Worm (Caenorhabditis elegans): ENCODE results near the gene vab-7.

Gene vab-7

ce11 chrIII:10930850-10931249 lies 10.7 kb downstream of the vab-7 start, which contains the start of gene M142.5:
TSS of gene M142.5 (plus strand) at chrIII:10931201.
- TF ChIP-seq dpl-1 (GFP tag; optimal IDR thresholded peaks at IDR 0.05) = peak; percentile 26
- no peak for TF ChIP-seq fos-1 (tag; optimal IDR thresholded peaks at IDR 0.05)
- TF ChIP-seq lsy-2 (tag; optimal IDR thresholded peaks at IDR 0.05) = peak in 1 of 2 experiments; percentile 50
- peak; percentile 90 for TF ChIP-seq lin-38 (GFP tag; IDR thresholded peaks at IDR 0.05)
- TF ChIP-seq ztf-11 (tag; optimal IDR thresholded peaks at IDR 0.05) = no peak
- TF ChIP-seq nhr-237 (tag; optimal IDR thresholded peaks at IDR 0.05) = no peak
- no peak for TF ChIP-seq dmd-6 (GFP tag; IDR thresholded peaks at IDR 0.05)
- TF ChIP-seq mes-2 (tag; optimal IDR thresholded peaks at IDR 0.05; ENCODE audit: poor library complexity, severe bottlenecking) = peak; percentile 60
- TF ChIP-seq tag-97 (GFP tag; IDR thresholded peaks at IDR 0.05) = no peak

- no peak for TF ChIP-seq zip-11 (GFP tag; IDR thresholded peaks at IDR 0.05)
- no peak for TF ChIP-seq zag-1 (tag; optimal IDR thresholded peaks at IDR 0.05)
- TF ChIP-seq ces-1 (GFP tag; optimal IDR thresholded peaks at IDR 0.05) = no peak
- TF ChIP-seq nhr-11 (tag; optimal IDR thresholded peaks at IDR 0.05) = no peak
- no peak for TF ChIP-seq Y75B8A.6 (GFP tag; IDR thresholded peaks at IDR 0.05)
- TF ChIP-seq D1046.2 (GFP tag; IDR thresholded peaks at IDR 0.05) = no peak
- no peak for TF ChIP-seq F26F4.8 (GFP tag; conservative IDR thresholded peaks at IDR 0.05)
- no peak for TF ChIP-seq lin-39 (tag; optimal IDR thresholded peaks at IDR 0.05)
- no peak for TF ChIP-seq aly-2 (tag; optimal IDR thresholded peaks at IDR 0.05)
- no peak for TF ChIP-seq hlh-30 (tag; optimal IDR thresholded peaks at IDR 0.05; ENCODE audit: insufficient read depth)
Measured at ce11 chrIII:10933331-10933730, 13.2 kb downstream of the vab-7 start, which contains the start of gene M142.8. TSS of gene M142.8 (plus strand) at chrIII:10933631.

ce11 chrIII:10935944-10936343 lies 15.8 kb downstream of the vab-7 start, which contains the start of gene rle-1:
TSS of gene rle-1 (plus strand) at chrIII:10936244.
- no peak for TF ChIP-seq mdt-29 (GFP tag; IDR thresholded peaks at IDR 0.05)

- peak; percentile 82 for TF ChIP-seq set-16 (GFP tag; IDR thresholded peaks at IDR 0.05)
- TF ChIP-seq nhr-237 (tag; optimal IDR thresholded peaks at IDR 0.05) = no peak
- no peak for TF ChIP-seq nhr-42 (GFP tag; IDR thresholded peaks at IDR 0.05)
Measured at ce11 chrIII:10939184-10939583, 19.0 kb downstream of the vab-7 start.

ce11 chrIII:10942905-10943304 lies 22.8 kb downstream of the vab-7 start:
- TF ChIP-seq vab-7 (GFP tag; IDR thresholded peaks at IDR 0.05) = no peak
- peak; percentile 92 for TF ChIP-seq aha-1 (tag)
- TF ChIP-seq madf-9 (GFP tag; conservative IDR thresholded peaks at IDR 0.05) = no peak

- peak; percentile 93 for TF ChIP-seq aha-1 (tag)
- no peak for TF ChIP-seq dve-1 (tag; optimal IDR thresholded peaks at IDR 0.05; ENCODE audit: insufficient read depth)
Measured at ce11 chrIII:10945537-10945936, 25.4 kb downstream of the vab-7 start.

- TF ChIP-seq pha-4 (GFP tag; IDR thresholded peaks at IDR 0.05) (0 out of 2 replicates have a peak, but pooled peaks have one; percentile 10), pha-4 (tag; optimal IDR thresholded peaks at IDR 0.05) (no peak), dve-1 (tag; optimal IDR thresholded peaks at IDR 0.05; ENCODE audit: insufficient read depth) (no peak)
Measured at ce11 chrIII:10947155-10947554, 27.0 kb downstream of the vab-7 start, which contains the start of gene strd-1. TSS of gene strd-1 (plus strand) at chrIII:10947455.

ce11 chrIII:10951713-10952112 lies 31.6 kb downstream of the vab-7 start:
- TF ChIP-seq set-16 (GFP tag; IDR thresholded peaks at IDR 0.05) = peak; percentile 36
- no peak for TF ChIP-seq lim-7 (GFP tag; IDR thresholded peaks at IDR 0.05)
- 0 out of 2 replicates have a peak, but pooled peaks have one; percentile 20 for TF ChIP-seq egl-43 (GFP tag; IDR thresholded peaks at IDR 0.05)
- no peak for TF ChIP-seq nhr-237 (tag; optimal IDR thresholded peaks at IDR 0.05)
- peak; percentile 93 for TF ChIP-seq aha-1 (tag)
- TF ChIP-seq ceh-82 (tag; optimal IDR thresholded peaks at IDR 0.05) = no peak
- TF ChIP-seq dmd-9 (GFP tag; IDR thresholded peaks at IDR 0.05) = no peak
- TF ChIP-seq F10B5.3 (tag; optimal IDR thresholded peaks at IDR 0.05) = no peak
